Fruit fly (Drosophila melanogaster) whole organism, prepupa: ENCODE measurements around the gene PGRP-LB.

ENCODE experiments used
- CG10669 ChIP-seq: fragments of 200-800 bp; sonication (Bioruptor generic); optimal IDR thresholded peaks from 3 replicates; lab custom pipeline; 2018; ENCODE audit warnings: missing biosample characterization, mild to moderate bottlenecking, missing genetic modification characterization, moderate library complexity
- Gug ChIP-seq: fragments of 200-800 bp; sonication (Bioruptor generic); IDR thresholded peaks from 2 replicates; pipeline ENCODE4 v1.3.6; 2022; ENCODE audit warnings: missing biosample characterization, missing genetic modification characterization
- Hr39 ChIP-seq: fragments of 200-800 bp; sonication (Bioruptor generic); optimal IDR thresholded peaks from 2 replicates; lab custom pipeline; 2016; ENCODE audit warnings: missing biosample characterization, missing genetic modification characterization
- Hr4 ChIP-seq: fragments of 200-800 bp; sonication (Bioruptor generic); optimal IDR thresholded peaks from 3 replicates; lab custom pipeline; 2016; ENCODE audit warnings: missing biosample characterization, missing genetic modification characterization
- Sox14 ChIP-seq: fragments of 200-800 bp; sonication (Bioruptor generic); optimal IDR thresholded peaks from 3 replicates; lab custom pipeline; 2016; ENCODE audit warnings: missing biosample characterization, missing genetic modification characterization
- achi ChIP-seq: fragments of 200-800 bp; sonication (Bioruptor generic); optimal IDR thresholded peaks from 3 replicates; lab custom pipeline; 2016; ENCODE audit warnings: missing biosample characterization, missing genetic modification characterization

dm6 chr3R:11458851-11459175 is 1.5 kb downstream of the PGRP-LB start:
- no peak for TF ChIP-seq Sox14 (GFP tag; lab: Kevin White, UChicago)
- TF ChIP-seq Hr39 (GFP tag; lab: Kevin White, UChicago), result no peak
- no peak for TF ChIP-seq Gug (GFP tag; lab: Robert Waterston, UW)
- no peak for TF ChIP-seq Hr4 (GFP tag; lab: Kevin White, UChicago)
- TF ChIP-seq CG10669 (GFP tag; lab: Kevin White, UChicago), result no peak
- TF ChIP-seq achi (GFP tag; lab: Kevin White, UChicago), result no peak
